Worm (Caenorhabditis elegans): ENCODE data around the gene cgp-1.

Gene cgp-1

DNA sequence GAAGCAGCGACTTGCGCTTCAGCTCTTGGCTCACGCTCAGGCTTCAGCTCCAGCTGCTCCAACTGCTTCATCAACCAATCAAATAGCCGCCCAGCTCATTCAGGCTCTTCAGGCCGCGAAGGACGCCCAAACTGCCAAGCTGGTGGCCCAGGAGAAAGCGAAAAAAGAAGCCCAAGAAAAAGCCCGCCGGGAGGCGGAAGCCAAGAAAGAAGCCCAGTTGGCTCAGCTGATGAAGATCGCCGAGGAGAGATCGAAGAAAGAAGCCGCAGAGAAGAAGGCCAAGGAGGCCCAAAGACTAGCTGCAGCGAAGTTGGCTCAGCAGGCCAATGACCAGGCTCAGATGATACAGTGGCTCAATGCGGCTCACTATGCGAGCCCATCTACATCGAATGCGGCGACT lies 6.3 kb downstream of the cgp-1 start:
- TF ChIP-seq skn-1 (tag; optimal IDR thresholded peaks at IDR 0.05) (no peak), ceh-82 (tag; optimal IDR thresholded peaks at IDR 0.05) (no peak), hlh-4 (tag; optimal IDR thresholded peaks at IDR 0.05) (no peak), dpl-1 (GFP tag; optimal IDR thresholded peaks at IDR 0.05) (no peak), C34B4.2 (tag; optimal IDR thresholded peaks at IDR 0.05) (no peak), unc-130 (tag; optimal IDR thresholded peaks at IDR 0.05) (no peak), nhr-19 (GFP tag; conservative IDR thresholded peaks at IDR 0.05) (no peak), jun-1 (tag; optimal IDR thresholded peaks at IDR 0.05) (no peak), sox-4 (tag; optimal IDR thresholded peaks at IDR 0.05) (no peak), nhr-84 (tag; optimal IDR thresholded peaks at IDR 0.05) (no peak), aly-2 (tag; optimal IDR thresholded peaks at IDR 0.05) (no peak), efl-3 (GFP tag; optimal IDR thresholded peaks at IDR 0.05) (no peak)

ce11 chrV:104474-104873 lies 18.1 kb downstream of the cgp-1 start, which contains the start of gene picd-1:
picd-1 (plus strand) TSS chrV:104825.
- TF ChIP-seq irx-1 (tag; optimal IDR thresholded peaks at IDR 0.05), result peak; percentile 40
- no peak for TF ChIP-seq lir-3 (tag; optimal IDR thresholded peaks at IDR 0.05; ENCODE audit: poor library complexity)
- TF ChIP-seq ets-5 (GFP tag; IDR thresholded peaks at IDR 0.05), result no peak
- TF ChIP-seq nhr-20 (tag; optimal IDR thresholded peaks at IDR 0.05), result peak; percentile 79
- no peak for TF ChIP-seq nhr-12 (tag; optimal IDR thresholded peaks at IDR 0.05)
- TF ChIP-seq tlp-1 (tag; optimal IDR thresholded peaks at IDR 0.05), result no peak
- no peak for TF ChIP-seq C34B4.2 (tag; optimal IDR thresholded peaks at IDR 0.05)
- peak; percentile 70 for TF ChIP-seq isw-1 (GFP tag; IDR thresholded peaks at IDR 0.05)
- no peak for TF ChIP-seq unc-98 (GFP tag; IDR thresholded peaks at IDR 0.05)
- peak; percentile 82 for TF ChIP-seq fkh-8 (tag; optimal IDR thresholded peaks at IDR 0.05)
- TF ChIP-seq pqm-1 (tag; optimal IDR thresholded peaks at IDR 0.05), result no peak
- peak; percentile 89 for TF ChIP-seq snu-23 (GFP tag; optimal IDR thresholded peaks at IDR 0.05)
- peak; percentile 32 for TF ChIP-seq nhr-90 (tag; optimal IDR thresholded peaks at IDR 0.05; ENCODE audit: poor library complexity)
- peak; percentile 54 for TF ChIP-seq lin-13 (GFP tag; optimal IDR thresholded peaks at IDR 0.05)
- no peak for TF ChIP-seq sox-4 (tag; optimal IDR thresholded peaks at IDR 0.05)
- peak; percentile 79 to 82 for TF ChIP-seq efl-1 (optimal IDR thresholded peaks at IDR 0.05)
- peak; percentile 84 to 98 for TF ChIP-seq efl-1 (GFP tag; optimal IDR thresholded peaks at IDR 0.05 in 1 of 2)
- peak; percentile 37 for TF ChIP-seq fkh-10 (GFP tag; optimal IDR thresholded peaks at IDR 0.05)
- TF ChIP-seq efl-3 (GFP tag; optimal IDR thresholded peaks at IDR 0.05), result no peak
- TF ChIP-seq blmp-1 (tag; optimal IDR thresholded peaks at IDR 0.05), result peak; percentile 66
- TF ChIP-seq ceh-88 (GFP tag; IDR thresholded peaks at IDR 0.05), result 0 out of 2 replicates have a peak, but pooled peaks have one; percentile 41
- TF ChIP-seq fos-1 (tag; optimal IDR thresholded peaks at IDR 0.05), result peak; percentile 51
- TF ChIP-seq aha-1 (tag; optimal IDR thresholded peaks at IDR 0.05), result no peak
- TF ChIP-seq C04F5.9 (tag; optimal IDR thresholded peaks at IDR 0.05), result no peak
- peak; percentile 84 for TF ChIP-seq skn-1 (tag; optimal IDR thresholded peaks at IDR 0.05)
- no peak for TF ChIP-seq hlh-4 (tag; optimal IDR thresholded peaks at IDR 0.05)
- TF ChIP-seq elt-3 (tag; optimal IDR thresholded peaks at IDR 0.05), result peak in 3 of 6 experiments; percentile 37 to 56 (median 43)
- peak; percentile 46 to 93 (median 79) for TF ChIP-seq ceh-82 (tag; optimal IDR thresholded peaks at IDR 0.05)
- TF ChIP-seq nhr-47 (tag; optimal IDR thresholded peaks at IDR 0.05), result no peak
- no peak for TF ChIP-seq alr-1 (tag; optimal IDR thresholded peaks at IDR 0.05; ENCODE audit: borderline replicate concordance)
- peak; percentile 88 for TF ChIP-seq nhr-71 (tag; optimal IDR thresholded peaks at IDR 0.05)
- peak; percentile 1 for TF ChIP-seq lin-39 (tag; optimal IDR thresholded peaks at IDR 0.05)
- TF ChIP-seq unc-62 (GFP tag; optimal IDR thresholded peaks at IDR 0.05), result no peak
- TF ChIP-seq ama-1 (optimal IDR thresholded peaks at IDR 0.05), result no peak
- no peak for TF ChIP-seq zip-4 (GFP tag; optimal IDR thresholded peaks at IDR 0.05)
- peak; percentile 77 for TF ChIP-seq nhr-85 (tag)
- TF ChIP-seq ceh-63 (GFP tag; optimal IDR thresholded peaks at IDR 0.05), result no peak
- TF ChIP-seq sup-37 (GFP tag; optimal IDR thresholded peaks at IDR 0.05), result no peak
- TF ChIP-seq nhr-19 (GFP tag; conservative IDR thresholded peaks at IDR 0.05), result peak; percentile 62
- peak; percentile 27 for TF ChIP-seq tbx-2 (tag; optimal IDR thresholded peaks at IDR 0.05)
- TF ChIP-seq ztf-4 (tag; optimal IDR thresholded peaks at IDR 0.05), result no peak
- TF ChIP-seq zag-1 (tag; optimal IDR thresholded peaks at IDR 0.05), result no peak
- TF ChIP-seq jun-1 (tag; optimal IDR thresholded peaks at IDR 0.05), result peak; percentile 54
- no peak for TF ChIP-seq pag-3 (tag; optimal IDR thresholded peaks at IDR 0.05; ENCODE audit: borderline replicate concordance, insufficient read depth)
- TF ChIP-seq unc-30 (tag; optimal IDR thresholded peaks at IDR 0.05), result no peak
- TF ChIP-seq nhr-84 (tag; optimal IDR thresholded peaks at IDR 0.05), result no peak
- no peak for TF ChIP-seq ceh-90 (tag; optimal IDR thresholded peaks at IDR 0.05)
- TF ChIP-seq unc-86 (tag; optimal IDR thresholded peaks at IDR 0.05), result no peak

All from whole organism, L1 larva.